Worm (Caenorhabditis elegans): Measurements from ENCODE around the gene sre-5.

ce11 chrIV:3523419-3523818, 41.6 kb upstream of the sre-5 start:
- TF ChIP-seq nhr-11 (tag; optimal IDR thresholded peaks at IDR 0.05) (no peak), zag-1 (tag; optimal IDR thresholded peaks at IDR 0.05) (no peak), pqm-1 (tag; optimal IDR thresholded peaks at IDR 0.05) (no peak), snpc-4 (tag; optimal IDR thresholded peaks at IDR 0.05) (no peak), dsc-1 (tag; optimal IDR thresholded peaks at IDR 0.05) (no peak), mep-1 (tag; optimal IDR thresholded peaks at IDR 0.05) (no peak), nhr-90 (tag; optimal IDR thresholded peaks at IDR 0.05; ENCODE audit: poor library complexity) (no peak), snu-23 (GFP tag; optimal IDR thresholded peaks at IDR 0.05) (no peak), skn-1 (tag; optimal IDR thresholded peaks at IDR 0.05) (no peak), isw-1 (GFP tag; IDR thresholded peaks at IDR 0.05) (no peak), swsn-7 (tag; optimal IDR thresholded peaks at IDR 0.05) (no peak), unc-130 (tag; optimal IDR thresholded peaks at IDR 0.05) (no peak), C04F5.9 (tag; optimal IDR thresholded peaks at IDR 0.05) (no peak)
